Fruit fly (Drosophila melanogaster) whole organism, embryonic: ENCODE results near the gene CG13995.

ENCODE experiments used
- BtbVII ChIP-seq: fragments of 200-800 bp; sonication (Bioruptor generic); optimal IDR thresholded peaks from 3 replicates; lab custom pipeline; 2017; ENCODE audit warnings: missing biosample characterization, mild to moderate bottlenecking, missing genetic modification characterization
- CG11093 ChIP-seq: fragments of 200-800 bp; sonication (Bioruptor generic); IDR thresholded peaks from 3 replicates; pipeline ENCODE4 v1.3.6; 2022; ENCODE audit warnings: missing biosample characterization, missing genetic modification characterization
- CG11247 ChIP-seq: fragments of 200-800 bp; sonication (Bioruptor generic); IDR thresholded peaks from 2 replicates; pipeline ENCODE4 v1.3.6; 2022; ENCODE audit warnings: missing biosample characterization, missing genetic modification characterization
- CG11456 ChIP-seq: fragments of 200-800 bp; sonication (Bioruptor generic); IDR thresholded peaks from 3 replicates; pipeline ENCODE4 v1.3.6; 2022; ENCODE audit warnings: missing biosample characterization, missing genetic modification characterization
- CG13775 ChIP-seq: fragments of 200-800 bp; sonication (Bioruptor generic); optimal IDR thresholded peaks from 3 replicates; lab custom pipeline; 2017; ENCODE audit warnings: missing biosample characterization, mild to moderate bottlenecking, missing genetic modification characterization
- CG14441 ChIP-seq: fragments of 200-800 bp; sonication (Bioruptor generic); IDR thresholded peaks from 2 replicates; pipeline ENCODE4 v1.3.6; 2022; ENCODE audit warnings: missing biosample characterization, missing genetic modification characterization
- CG16779 ChIP-seq: fragments of 200-800 bp; sonication (Bioruptor generic); IDR thresholded peaks from 2 replicates; pipeline ENCODE4 v1.3.6; 2022; ENCODE audit warnings: missing biosample characterization, missing genetic modification characterization
- CG16863 ChIP-seq: fragments of 200-800 bp; sonication (Bioruptor generic); optimal IDR thresholded peaks from 3 replicates; lab custom pipeline; 2016; ENCODE audit warnings: missing biosample characterization, missing genetic modification characterization
- CG17829 ChIP-seq: fragments of 200-800 bp; optimal IDR thresholded peaks from 2 replicates; lab custom pipeline; 2019; ENCODE audit warnings: missing biosample characterization, mild to moderate bottlenecking, missing genetic modification characterization, moderate library complexity
- CG18476 ChIP-seq: fragments of 200-800 bp; sonication (Bioruptor generic); optimal IDR thresholded peaks from 2 replicates; lab custom pipeline; 2016; ENCODE audit warnings: missing biosample characterization, mild to moderate bottlenecking, missing genetic modification characterization
- CG2202 ChIP-seq: fragments of 200-800 bp; sonication (Bioruptor generic); optimal IDR thresholded peaks from 2 replicates; lab custom pipeline; 2018; ENCODE audit warnings: missing biosample characterization, mild to moderate bottlenecking, missing genetic modification characterization
- CG2678 ChIP-seq: fragments of 200-800 bp; sonication (Bioruptor generic); optimal IDR thresholded peaks from 3 replicates; lab custom pipeline; 2019; ENCODE audit warnings: missing biosample characterization, mild to moderate bottlenecking, missing genetic modification characterization, moderate library complexity
- CG4404 ChIP-seq: fragments of 200-800 bp; sonication (Bioruptor generic); IDR thresholded peaks from 2 replicates; pipeline ENCODE4 v1.3.6; 2022; ENCODE audit warnings: missing biosample characterization, missing genetic modification characterization
- CG4854 ChIP-seq: fragments of 200-800 bp; sonication (Bioruptor generic); optimal IDR thresholded peaks from 2 replicates; lab custom pipeline; 2016; ENCODE audit warnings: missing biosample characterization, missing genetic modification characterization, inconsistent platforms
- CG5180 ChIP-seq: fragments of 200-800 bp; sonication (Bioruptor generic); optimal IDR thresholded peaks from 3 replicates; lab custom pipeline; 2017; ENCODE audit warnings: missing biosample characterization, missing genetic modification characterization, mild to moderate bottlenecking, moderate library complexity, missing genetic modification reagents
- CG6683 ChIP-seq: fragments of 200-800 bp; sonication (Bioruptor generic); optimal IDR thresholded peaks from 2 replicates; lab custom pipeline; 2017; ENCODE audit warnings: missing biosample characterization, mild to moderate bottlenecking, missing genetic modification characterization, missing genetic modification reagents
- CG7357 ChIP-seq: fragments of 200-800 bp; sonication (Bioruptor generic); IDR thresholded peaks from 3 replicates; pipeline ENCODE4 v1.3.6; 2022; ENCODE audit warnings: missing biosample characterization, missing genetic modification characterization
- CG7745 ChIP-seq: fragments of 200-800 bp; sonication (Bioruptor generic); optimal IDR thresholded peaks from 2 replicates; lab custom pipeline; 2018; ENCODE audit warnings: missing biosample characterization, mild to moderate bottlenecking, missing genetic modification characterization, moderate library complexity
- CG8359 ChIP-seq: fragments of 200-800 bp; sonication (Bioruptor generic); optimal IDR thresholded peaks from 2 replicates; lab custom pipeline; 2017; ENCODE audit warnings: missing biosample characterization, mild to moderate bottlenecking, missing genetic modification characterization, borderline replicate concordance
- Fer1 ChIP-seq: fragments of 200-800 bp; sonication (Bioruptor generic); optimal IDR thresholded peaks from 2 replicates; lab custom pipeline; 2017; ENCODE audit warnings: missing biosample characterization, mild to moderate bottlenecking, missing genetic modification characterization
- Fer2 ChIP-seq: fragments of 200-800 bp; sonication (Bioruptor generic); optimal IDR thresholded peaks from 2 replicates; lab custom pipeline; 2018; ENCODE audit warnings: missing biosample characterization, mild to moderate bottlenecking, missing genetic modification characterization, moderate library complexity
- HLH3B ChIP-seq: fragments of 200-800 bp; sonication (Bioruptor generic); IDR thresholded peaks from 2 replicates; pipeline ENCODE4 v1.3.6; 2022; ENCODE audit warnings: missing biosample characterization, missing genetic modification characterization
- HmgD ChIP-seq: fragments of 200-800 bp; sonication (Bioruptor generic); optimal IDR thresholded peaks from 3 replicates; lab custom pipeline; 2016; ENCODE audit warnings: missing biosample characterization, missing genetic modification characterization
- Hmx ChIP-seq: fragments of 200-800 bp; sonication (Bioruptor generic); optimal IDR thresholded peaks from 2 replicates; lab custom pipeline; 2016; ENCODE audit warnings: missing biosample characterization, missing genetic modification characterization
- MTF-1 ChIP-seq: fragments of 200-800 bp; sonication (Bioruptor generic); optimal IDR thresholded peaks from 2 replicates; lab custom pipeline; 2018; ENCODE audit warnings: missing biosample characterization, mild to moderate bottlenecking, missing genetic modification characterization, borderline replicate concordance
- Nf-YC ChIP-seq: fragments of 200-800 bp; optimal IDR thresholded peaks from 3 replicates; lab custom pipeline; 2019; ENCODE audit warnings: missing biosample characterization, mild to moderate bottlenecking, missing genetic modification characterization, moderate library complexity
- Ravus ChIP-seq: fragments of 200-800 bp; sonication (Bioruptor generic); IDR thresholded peaks from 2 replicates; pipeline ENCODE4 v1.3.6; 2022; ENCODE audit warnings: missing biosample characterization, missing genetic modification characterization
- Stat92E ChIP-seq, 3 experiments: fragments of >200 bp in 2 of 3; fragments of 200-800 bp in 1 of 3; sonication (Bioruptor generic) in 1 of 3; optimal IDR thresholded peaks; 2 replicates each; lab custom pipeline; 2017 to 2019; ENCODE audit warnings: missing biosample characterization in 3 of 3, missing genetic modification characterization in 3 of 3, mild to moderate bottlenecking in 1 of 3, moderate library complexity in 1 of 3
- abd-A ChIP-seq: fragments of 200-800 bp; sonication (Bioruptor generic); optimal IDR thresholded peaks from 3 replicates; lab custom pipeline; 2019; ENCODE audit warnings: missing biosample characterization, mild to moderate bottlenecking, missing genetic modification characterization, moderate library complexity
- ac ChIP-seq: fragments of 200-800 bp; sonication (Bioruptor generic); optimal IDR thresholded peaks from 3 replicates; lab custom pipeline; 2017; ENCODE audit warnings: missing biosample characterization, mild to moderate bottlenecking, missing genetic modification characterization
- bigmax ChIP-seq: fragments of 200-800 bp; sonication (Bioruptor generic); optimal IDR thresholded peaks from 2 replicates; lab custom pipeline; 2018; ENCODE audit warnings: missing biosample characterization, mild to moderate bottlenecking, missing genetic modification characterization
- br ChIP-seq: fragments of >200 bp; optimal IDR thresholded peaks from 2 replicates; lab custom pipeline; 2017
- caup ChIP-seq: fragments of 200-800 bp; sonication (Bioruptor generic); optimal IDR thresholded peaks from 3 replicates; lab custom pipeline; 2017; ENCODE audit warnings: missing biosample characterization, mild to moderate bottlenecking, missing genetic modification characterization, moderate library complexity; ENCODE audit not compliant: severe bottlenecking
- chinmo ChIP-seq: fragments of 200-800 bp; sonication (Bioruptor generic); IDR thresholded peaks from 4 replicates; pipeline ENCODE4 v1.3.6; 2022; ENCODE audit warnings: missing biosample characterization, missing genetic modification characterization; ENCODE audit not compliant: partially characterized antibody
- chm ChIP-seq: fragments of 200-800 bp; sonication (Bioruptor generic); IDR thresholded peaks from 2 replicates; pipeline ENCODE4 v1.3.6; 2022; ENCODE audit warnings: missing biosample characterization, missing genetic modification characterization
- da ChIP-seq: fragments of 200-800 bp; sonication (Bioruptor generic); optimal IDR thresholded peaks from 2 replicates; lab custom pipeline; 2016; ENCODE audit warnings: missing biosample characterization, missing genetic modification characterization
- dan ChIP-seq: fragments of 200-800 bp; sonication (Bioruptor generic); IDR thresholded peaks from 2 replicates; pipeline ENCODE4 v1.3.6; 2022; ENCODE audit warnings: missing biosample characterization, missing genetic modification characterization
- disco-r ChIP-seq: fragments of 200-800 bp; sonication (Bioruptor generic); optimal IDR thresholded peaks from 2 replicates; lab custom pipeline; 2016; ENCODE audit warnings: missing biosample characterization, missing genetic modification characterization
- ewg ChIP-seq: fragments of 200-800 bp; sonication (Bioruptor generic); optimal IDR thresholded peaks from 3 replicates; lab custom pipeline; 2017; ENCODE audit warnings: mild to moderate bottlenecking, missing biosample characterization, missing genetic modification reagents, missing genetic modification characterization
- fd3F ChIP-seq: fragments of 200-800 bp; sonication (Bioruptor generic); optimal IDR thresholded peaks from 2 replicates; lab custom pipeline; 2018; ENCODE audit warnings: missing biosample characterization, mild to moderate bottlenecking, missing genetic modification characterization, moderate library complexity
- gem ChIP-seq: fragments of 200-800 bp; sonication (Bioruptor generic); optimal IDR thresholded peaks from 2 replicates; lab custom pipeline; 2019; ENCODE audit warnings: missing biosample characterization, mild to moderate bottlenecking, missing genetic modification characterization, moderate library complexity
- grau ChIP-seq: fragments of 200-800 bp; optimal IDR thresholded peaks from 3 replicates; lab custom pipeline; 2019; ENCODE audit warnings: missing biosample characterization, mild to moderate bottlenecking, missing genetic modification characterization, moderate library complexity
- insv ChIP-seq, 2 experiments: fragments of 200-800 bp; sonication (Bioruptor generic); optimal IDR thresholded peaks; 3 replicates each; lab custom pipeline; 2016 to 2018; ENCODE audit warnings: missing biosample characterization in 2 of 2, missing genetic modification characterization in 2 of 2
- jigr1 ChIP-seq: fragments of 200-800 bp; sonication (Bioruptor generic); IDR thresholded peaks from 3 replicates; pipeline ENCODE4 v1.3.6; 2022; ENCODE audit warnings: missing biosample characterization, missing genetic modification characterization
- luna ChIP-seq: fragments of 200-800 bp; sonication (Bioruptor generic); optimal IDR thresholded peaks from 2 replicates; lab custom pipeline; 2016; ENCODE audit warnings: missing biosample characterization, missing genetic modification characterization
- mld ChIP-seq: fragments of 200-800 bp; sonication (Bioruptor generic); IDR thresholded peaks from 3 replicates; pipeline ENCODE4 v1.3.6; 2022; ENCODE audit warnings: missing biosample characterization, missing genetic modification characterization; ENCODE audit not compliant: partially characterized antibody
- pb ChIP-seq: fragments of 200-800 bp; sonication (Bioruptor generic); optimal IDR thresholded peaks from 3 replicates; lab custom pipeline; 2016; ENCODE audit warnings: missing biosample characterization, missing genetic modification characterization
- peb ChIP-seq: fragments of 200-800 bp; sonication (Bioruptor generic); IDR thresholded peaks from 2 replicates; pipeline ENCODE4 v1.3.6; 2022; ENCODE audit warnings: missing biosample characterization, missing genetic modification characterization
- z ChIP-seq: fragments of 200-800 bp; sonication (Bioruptor generic); IDR thresholded peaks from 3 replicates; pipeline ENCODE4 v1.3.6; 2022; ENCODE audit warnings: missing biosample characterization, missing genetic modification characterization

CG13995 gene

DNA sequence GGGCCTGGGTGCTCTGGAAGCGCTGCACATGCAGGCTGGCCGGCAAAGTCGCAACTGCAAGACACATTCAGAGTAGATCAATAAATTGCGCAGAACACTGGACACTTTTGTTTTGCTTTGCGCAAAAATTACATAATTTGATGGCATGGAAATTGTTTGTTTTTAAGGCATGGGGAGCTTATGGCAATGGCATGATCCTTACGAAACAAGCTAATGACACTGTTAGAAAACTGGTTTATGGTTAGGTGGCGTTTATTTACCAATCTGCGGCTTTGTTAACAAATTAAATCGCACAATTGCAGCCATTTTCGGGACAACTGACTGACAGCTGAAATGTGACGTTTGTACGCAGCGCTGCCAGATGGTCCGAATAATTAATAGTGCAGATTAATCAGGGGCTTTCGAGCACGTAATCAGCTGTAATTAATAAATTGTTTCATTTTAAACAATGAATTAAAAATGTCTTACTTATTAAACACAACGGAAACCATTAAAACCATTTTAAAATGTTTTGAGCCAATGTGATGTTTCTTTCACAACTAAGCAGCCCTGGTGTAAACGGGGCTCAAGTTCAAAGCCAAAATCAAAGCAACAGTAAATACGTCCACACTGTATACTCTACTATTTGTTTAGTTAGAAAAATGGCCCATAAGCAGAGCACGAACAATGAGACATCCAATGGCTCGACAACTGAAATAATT lies 8.4 kb downstream of the CG13995 start, which contains the start of the genes ND-51 and CG13994 (continued):
- TF ChIP-seq CG4404 (GFP tag; lab: Robert Waterston, UW), result peak; percentile 61; the same call in 1 of the 2 replicates
- TF ChIP-seq Fer1, result peak; percentile 79
- no peak for TF ChIP-seq br (lab: Kevin White, UChicago)
- peak; percentile 45 for TF ChIP-seq ac (GFP tag; lab: Kevin White, UChicago)
- TF ChIP-seq dan (GFP tag; lab: Robert Waterston, UW), result no peak; the same call in 1 of the 2 replicates
- TF ChIP-seq BtbVII (GFP tag; lab: Kevin White, UChicago), result peak; percentile 55
- no peak for TF ChIP-seq bigmax (GFP tag; lab: Kevin White, UChicago)
- peak; percentile 87 for TF ChIP-seq ewg (GFP tag; lab: Kevin White, UChicago)
- peak; percentile 83 for TF ChIP-seq CG14441 (GFP tag; lab: Robert Waterston, UW)
- TF ChIP-seq Ravus (GFP tag; lab: Robert Waterston, UW), result peak; percentile 33
- peak; percentile 77 for TF ChIP-seq fd3F (GFP tag; lab: Kevin White, UChicago)
- TF ChIP-seq peb (GFP tag; lab: Robert Waterston, UW), result peak; percentile 63
- TF ChIP-seq CG7357 (GFP tag; lab: Robert Waterston, UW), result peak; percentile 73
- TF ChIP-seq gem (tag; lab: Kevin White, UChicago), result peak; percentile 85
- peak; percentile 66 for TF ChIP-seq CG11247 (GFP tag; lab: Robert Waterston, UW)
- TF ChIP-seq MTF-1 (GFP tag; lab: Kevin White, UChicago), result peak; percentile 1
- peak; percentile 71 for TF ChIP-seq CG18476 (GFP tag; lab: Kevin White, UChicago)
- peak; percentile 82 for TF ChIP-seq HLH3B (GFP tag; lab: Robert Waterston, UW)
- peak; percentile 11 for TF ChIP-seq CG8359 (GFP tag; lab: Kevin White, UChicago)
- peak; percentile 21; the same call in 1 of the 2 replicates for TF ChIP-seq CG16779
- TF ChIP-seq CG17829 (tag; lab: Kevin White, UChicago), result peak; percentile 88
- TF ChIP-seq insv (GFP tag; optimal IDR thresholded peaks at IDR 0.05; lab: Kevin White, UChicago), result peak in 1 of 2 experiments; percentile 68
- TF ChIP-seq z (GFP tag; lab: Robert Waterston, UW), result no peak
- TF ChIP-seq Stat92E (GFP tag; optimal IDR thresholded peaks at IDR 0.05; lab: Kevin White, UChicago), result peak in 1 of 3 experiments; percentile 34
- no peak for TF ChIP-seq chinmo (GFP tag; lab: Robert Waterston, UW)
- peak; percentile 74 for TF ChIP-seq CG7745 (tag; lab: Kevin White, UChicago)
- peak; percentile 83 for TF ChIP-seq CG4854 (GFP tag; lab: Kevin White, UChicago)
- TF ChIP-seq CG5180 (GFP tag; lab: Kevin White, UChicago), result peak; percentile 42
- TF ChIP-seq chm (GFP tag; lab: Robert Waterston, UW), result peak; percentile 70; the same call in 1 of the 2 replicates
- TF ChIP-seq CG11093 (GFP tag; lab: Robert Waterston, UW), result peak; percentile 71; the same call in 2 of the 3 replicates
- TF ChIP-seq CG11456 (GFP tag; lab: Robert Waterston, UW), result peak; percentile 86
- TF ChIP-seq mld (GFP tag; lab: Robert Waterston, UW), result no peak
- peak; percentile 82 for TF ChIP-seq Fer2 (tag; lab: Kevin White, UChicago)
- peak; percentile 61 for TF ChIP-seq CG2202
- peak; percentile 34; the same call in 1 of the 3 replicates for TF ChIP-seq jigr1 (GFP tag; lab: Robert Waterston, UW)
- peak; percentile 84 for TF ChIP-seq grau (tag; lab: Kevin White, UChicago)
- TF ChIP-seq CG6683, result peak; percentile 44
- peak; percentile 71 for TF ChIP-seq luna (GFP tag; lab: Kevin White, UChicago)
- peak; percentile 83 for TF ChIP-seq CG2678 (tag; lab: Kevin White, UChicago)
- peak; percentile 84 for TF ChIP-seq CG13775 (GFP tag; lab: Kevin White, UChicago)
- peak; percentile 73 for TF ChIP-seq pb (GFP tag; lab: Kevin White, UChicago)
- peak; percentile 62 for TF ChIP-seq Hmx (GFP tag; lab: Kevin White, UChicago)
- peak; percentile 52 for TF ChIP-seq HmgD (GFP tag; lab: Kevin White, UChicago)
- peak; percentile 79 for TF ChIP-seq CG16863 (GFP tag; lab: Kevin White, UChicago)
- no peak for TF ChIP-seq abd-A (tag; lab: Kevin White, UChicago)
- peak; percentile 50 for TF ChIP-seq disco-r (GFP tag; lab: Kevin White, UChicago)
- TF ChIP-seq Nf-YC (tag; lab: Kevin White, UChicago), result peak; percentile 77
- TF ChIP-seq caup (GFP tag; lab: Kevin White, UChicago), result peak; percentile 85
- TF ChIP-seq da, result peak; percentile 76
